Fruit fly (Drosophila melanogaster) Kc167 (cell line): ENCODE data around the gene CtIP.
A peak's percentile ranks its signal among the peaks of the same experiment; 100 is the strongest.

Experiments
- Myc ChIP-seq: fragments of >200 bp; optimal IDR thresholded peaks from 2 replicates; lab custom pipeline; 2017; ENCODE audit warnings: missing external identifiers
- Sin3A ChIP-seq: fragments of >200 bp; optimal IDR thresholded peaks from 2 replicates; lab custom pipeline; 2018; ENCODE audit warnings: missing external identifiers
- h ChIP-seq: fragments of >200 bp; optimal IDR thresholded peaks from 3 replicates; lab custom pipeline; 2018; ENCODE audit warnings: missing external identifiers
- insv ChIP-seq: fragments of >200 bp; optimal IDR thresholded peaks from 3 replicates; lab custom pipeline; 2018; ENCODE audit warnings: missing external identifiers
- psq ChIP-seq: fragments of >200 bp; optimal IDR thresholded peaks from 2 replicates; lab custom pipeline; 2017; ENCODE audit warnings: missing external identifiers
- ttk ChIP-seq: sonication (Bioruptor generic); optimal IDR thresholded peaks from 2 replicates; lab custom pipeline; 2017; ENCODE audit warnings: missing external identifiers

Gene CtIP

dm6 chr3L:20436069-20436468, at the start of gene CtIP, which contains the start of gene mRpL15:
CtIP (plus strand) TSS chr3L:20436250.
mRpL15 (minus strand) TSS chr3L:20436209.
- TF ChIP-seq ttk (lab: Kevin White, UChicago) = no peak
- TF ChIP-seq Myc = no peak
- TF ChIP-seq h (lab: Kevin White, UChicago) = no peak
- no peak for TF ChIP-seq insv
- no peak for TF ChIP-seq psq (lab: Kevin White, UChicago)
- TF ChIP-seq Sin3A (lab: Kevin White, UChicago) = no peak

DNA sequence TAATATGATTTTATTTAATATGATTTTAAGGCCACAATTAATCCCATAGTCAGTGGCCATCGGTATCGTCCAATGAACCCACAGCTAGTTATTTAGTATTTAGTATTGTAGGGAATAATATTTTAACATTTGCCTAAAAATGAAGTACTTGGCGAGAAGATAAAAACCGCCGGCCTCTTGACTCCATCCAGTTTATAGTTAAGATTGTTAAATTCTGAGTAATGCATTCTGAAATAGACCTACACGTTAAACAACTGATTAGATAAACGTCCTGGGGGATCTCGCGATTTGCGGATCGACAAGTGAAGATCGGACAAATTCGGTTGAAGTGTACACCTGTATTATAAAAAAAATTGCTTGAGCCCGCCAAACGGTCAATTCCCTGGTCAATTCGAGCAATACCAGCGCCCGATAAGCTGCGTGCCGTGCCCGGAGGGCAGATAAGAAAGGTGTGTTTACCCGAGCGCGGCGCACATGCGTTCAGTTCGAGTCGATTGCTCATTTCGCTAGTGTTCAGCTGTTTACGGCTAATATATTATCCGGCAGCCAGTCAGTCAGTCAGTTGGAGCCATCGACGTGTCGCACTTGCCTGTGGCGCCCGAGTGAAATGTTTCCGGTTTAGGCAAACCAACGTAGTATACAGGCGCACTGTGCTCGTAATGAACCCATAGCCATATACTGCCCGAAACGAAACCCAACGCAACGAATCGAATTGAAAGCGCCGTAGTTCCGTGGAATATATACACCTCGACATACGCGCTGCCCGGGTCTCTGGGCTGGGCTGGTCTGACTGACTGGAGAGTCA, 48.8 kb upstream of the CtIP start:
- TF ChIP-seq psq (lab: Kevin White, UChicago) (no peak), ttk (lab: Kevin White, UChicago) (no peak), h (lab: Kevin White, UChicago) (no peak), insv (no peak), Myc (no peak), Sin3A (lab: Kevin White, UChicago) (no peak)

DNA sequence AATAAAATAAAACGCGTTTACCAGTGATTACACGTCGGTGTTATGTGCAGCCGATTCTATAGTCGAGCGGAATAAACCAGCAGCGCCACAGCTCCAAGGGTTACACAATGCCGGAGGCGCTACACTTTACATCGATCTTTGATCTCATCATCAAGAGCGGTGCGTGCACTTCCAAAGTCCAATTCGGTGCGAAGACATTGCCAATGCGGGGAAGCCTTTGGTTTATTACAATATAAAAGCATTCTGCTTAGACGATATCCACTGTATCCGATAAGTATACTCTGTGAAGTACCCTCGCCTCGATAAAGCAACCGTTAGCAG, 48.2 kb upstream of the CtIP start:
- TF ChIP-seq Sin3A (lab: Kevin White, UChicago) = no peak

- TF ChIP-seq insv (no peak), psq (lab: Kevin White, UChicago) (no peak), h (lab: Kevin White, UChicago) (no peak), ttk (lab: Kevin White, UChicago) (no peak), Sin3A (lab: Kevin White, UChicago) (no peak), Myc (no peak)
Measured at dm6 chr3L:20388983-20389382, 47.1 kb upstream of the CtIP start.

DNA sequence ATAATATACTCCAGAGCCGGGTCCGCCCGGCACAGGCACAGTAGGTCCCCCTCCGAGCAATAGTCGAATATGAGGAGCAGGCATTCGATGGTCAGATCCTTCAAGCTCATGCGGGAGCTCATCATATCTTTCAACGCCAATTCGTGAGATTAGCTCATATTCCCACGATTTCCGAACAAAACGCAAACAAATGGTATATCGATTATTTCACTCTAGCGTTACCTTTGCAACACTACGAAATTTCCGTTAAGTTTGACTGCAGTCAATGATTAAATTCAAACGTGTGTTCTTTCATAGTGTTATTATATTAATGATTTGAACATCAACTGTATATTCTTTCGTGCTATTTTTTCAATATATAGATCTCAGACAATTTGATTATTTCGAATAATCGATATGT, 42.7 kb upstream of the CtIP start, which contains the start of gene CG33969:
TSS of gene CG33969 (minus strand) at position 197 of the 400 bp plus-strand sequence.
- TF ChIP-seq h (lab: Kevin White, UChicago) = no peak
- TF ChIP-seq Sin3A (lab: Kevin White, UChicago) = no peak
- no peak for TF ChIP-seq insv
- TF ChIP-seq ttk (lab: Kevin White, UChicago) = no peak
- no peak for TF ChIP-seq psq (lab: Kevin White, UChicago)
- no peak for TF ChIP-seq Myc

- TF ChIP-seq Sin3A (lab: Kevin White, UChicago) = no peak
- no peak for TF ChIP-seq ttk (lab: Kevin White, UChicago)
- no peak for TF ChIP-seq insv
- TF ChIP-seq h (lab: Kevin White, UChicago) = no peak
- no peak for TF ChIP-seq Myc
- TF ChIP-seq psq (lab: Kevin White, UChicago) = no peak
Measured at dm6 chr3L:20395257-20395909, 40.7 kb upstream of the CtIP start.

DNA sequence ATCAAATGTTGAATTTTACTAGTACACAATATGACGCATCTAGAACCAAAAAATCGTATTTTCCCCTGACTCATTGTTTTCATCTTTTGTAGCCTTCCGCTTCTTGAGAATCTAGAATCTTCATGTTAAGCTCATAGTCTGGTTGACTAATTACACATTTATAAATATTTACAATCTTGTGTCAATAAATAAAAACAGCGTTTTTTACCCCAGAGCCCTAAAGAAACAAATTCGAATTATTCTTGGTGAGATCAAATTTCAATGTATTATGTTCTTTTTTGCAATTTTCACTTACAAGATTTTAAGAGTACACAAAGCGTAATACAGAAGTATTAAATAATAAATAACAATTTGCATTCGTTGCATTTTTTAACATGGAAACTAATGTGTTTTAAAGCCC, 40.0 kb upstream of the CtIP start:
- TF ChIP-seq insv = no peak
- no peak for TF ChIP-seq psq (lab: Kevin White, UChicago)
- TF ChIP-seq Sin3A (lab: Kevin White, UChicago) = no peak
- TF ChIP-seq ttk (lab: Kevin White, UChicago) = no peak
- TF ChIP-seq h (lab: Kevin White, UChicago) = no peak
- no peak for TF ChIP-seq Myc

dm6 chr3L:20397770-20398169, 38.3 kb upstream of the CtIP start:
- no peak for TF ChIP-seq psq (lab: Kevin White, UChicago)
- TF ChIP-seq h (lab: Kevin White, UChicago) = no peak
- no peak for TF ChIP-seq insv
- no peak for TF ChIP-seq Myc
- no peak for TF ChIP-seq ttk (lab: Kevin White, UChicago)
- TF ChIP-seq Sin3A (lab: Kevin White, UChicago) = no peak

DNA sequence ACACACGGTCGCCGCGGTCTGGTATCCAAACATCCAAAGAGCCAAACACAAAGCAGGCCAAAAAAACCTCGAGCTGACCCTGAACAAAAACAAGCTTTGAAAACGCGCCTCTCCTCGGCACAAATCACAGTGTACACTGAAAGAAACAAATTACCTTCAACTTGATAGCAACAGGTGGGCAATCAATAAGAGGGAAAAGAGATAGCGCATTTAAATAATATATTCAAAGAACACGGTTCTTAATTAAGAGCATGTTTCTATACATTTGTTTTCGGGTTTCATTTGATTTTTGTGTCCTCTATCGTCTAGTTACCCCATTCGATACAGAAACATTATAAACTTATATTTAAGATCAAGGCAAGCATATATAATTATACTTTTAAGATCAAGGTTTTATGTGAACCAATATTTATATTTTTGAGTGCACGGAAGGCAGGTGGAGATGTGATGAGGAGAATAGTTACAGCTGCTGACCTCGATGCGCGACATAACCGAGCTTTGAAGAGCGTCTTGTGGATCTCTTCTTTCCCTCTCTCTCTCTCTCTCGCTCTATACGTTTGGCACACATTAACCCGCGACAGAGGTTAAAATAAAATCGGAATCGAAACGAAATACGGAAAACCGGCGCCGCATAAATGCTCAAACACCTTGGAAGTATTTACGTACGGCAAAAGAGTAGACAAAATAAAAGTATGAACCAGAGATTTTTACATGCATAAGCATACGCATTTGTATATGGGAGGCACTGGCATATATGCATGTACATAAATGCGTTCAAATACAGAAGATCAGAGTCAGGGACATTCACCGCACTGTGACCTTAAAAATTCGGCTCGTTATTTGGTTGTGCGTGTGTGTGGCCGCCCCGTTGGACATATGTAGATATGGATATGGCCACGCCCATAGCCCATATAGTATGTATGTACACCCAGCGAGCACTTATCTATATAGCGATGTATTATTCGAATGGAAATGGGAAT, 37.5 kb upstream of the CtIP start:
- TF ChIP-seq h (lab: Kevin White, UChicago) (no peak), psq (lab: Kevin White, UChicago) (no peak), ttk (lab: Kevin White, UChicago) (no peak), insv (no peak), Myc (no peak), Sin3A (lab: Kevin White, UChicago) (no peak)

dm6 chr3L:20399550-20400109, 36.4 kb upstream of the CtIP start:
- TF ChIP-seq h (lab: Kevin White, UChicago) = no peak
- no peak for TF ChIP-seq Myc
- TF ChIP-seq psq (lab: Kevin White, UChicago) = no peak
- TF ChIP-seq ttk (lab: Kevin White, UChicago) = no peak
- TF ChIP-seq Sin3A (lab: Kevin White, UChicago) = no peak
- no peak for TF ChIP-seq insv

dm6 chr3L:20400515-20400914, 35.5 kb upstream of the CtIP start:
- no peak for TF ChIP-seq h (lab: Kevin White, UChicago)
- TF ChIP-seq insv = no peak
- no peak for TF ChIP-seq Myc
- TF ChIP-seq Sin3A (lab: Kevin White, UChicago) = no peak
- peak; percentile 98 for TF ChIP-seq ttk (lab: Kevin White, UChicago)
- TF ChIP-seq psq (lab: Kevin White, UChicago) = no peak
